Worm (Caenorhabditis elegans) whole organism, mixed stage, embryonic: ENCODE data around the gene vamp-8.

Experiments used
- elt-1 ChIP-seq: sonication (generic microtip); optimal IDR thresholded peaks from 2 replicates; lab custom pipeline; 2017; ENCODE audit warnings: missing genetic modification characterization, mild to moderate bottlenecking, missing compliant biosample characterization, antibody characterized with exemption, moderate library complexity, borderline replicate concordance; ENCODE audit not compliant: insufficient read depth
- elt-3 ChIP-seq: fragments of 150-350 bp; optimal IDR thresholded peaks from 2 replicates; lab custom pipeline; 2014; ENCODE audit warnings: missing biosample characterization, missing genetic modification characterization
- nhr-12 ChIP-seq: fragments of 150-350 bp; optimal IDR thresholded peaks from 2 replicates; lab custom pipeline; 2014; ENCODE audit warnings: missing biosample characterization, missing genetic modification characterization
- snpc-4 ChIP-seq: fragments of 150-350 bp; optimal IDR thresholded peaks from 2 replicates; lab custom pipeline; 2014; ENCODE audit warnings: missing biosample characterization, missing genetic modification characterization
- unc-39 ChIP-seq: fragments of 150-350 bp; optimal IDR thresholded peaks from 2 replicates; lab custom pipeline; 2014; ENCODE audit warnings: missing biosample characterization, missing genetic modification characterization

DNA sequence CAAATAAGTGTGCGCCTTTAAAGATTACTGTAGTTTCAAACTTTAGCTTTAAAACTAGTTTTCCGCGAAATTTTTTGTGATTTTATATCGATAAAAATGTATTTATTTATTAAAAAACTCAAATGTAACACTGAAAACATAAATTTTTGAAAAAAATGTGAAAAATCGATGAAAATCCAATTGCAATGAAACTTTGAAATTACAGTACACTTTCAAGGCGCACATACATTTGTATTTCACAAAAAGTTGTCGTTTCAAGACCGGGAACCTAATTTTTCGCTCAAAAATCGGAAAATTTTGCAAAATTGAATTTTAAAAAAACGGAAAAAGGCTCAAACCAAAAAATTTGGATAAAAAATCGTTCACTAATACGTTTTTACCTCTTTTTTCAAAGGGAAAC, 15.4 kb upstream of the vamp-8 start:
- TF ChIP-seq snpc-4 (tag; lab: Kevin White, UChicago) (no peak), elt-3 (tag; lab: Kevin White, UChicago) (no peak), elt-1 (tag; lab: Kevin White, UChicago) (no peak), nhr-12 (tag; lab: Kevin White, UChicago) (no peak), unc-39 (no peak)
